Worm (Caenorhabditis elegans) whole organism, L4 larva: Measurements from ENCODE around the gene nono-1.

Source experiments
- D1046.2 ChIP-seq: fragments of 200-800 bp; sonication (Bioruptor generic); IDR thresholded peaks from 2 replicates; pipeline ENCODE4 v1.3.6; 2022; ENCODE audit warnings: missing genetic modification characterization, missing compliant biosample characterization
- F10B5.3 ChIP-seq: sonication (generic microtip); optimal IDR thresholded peaks from 2 replicates; lab custom pipeline; 2016; ENCODE audit warnings: mild to moderate bottlenecking, missing genetic modification characterization, missing compliant biosample characterization
- F49E8.2 ChIP-seq: sonication (generic microtip); optimal IDR thresholded peaks from 2 replicates; lab custom pipeline; 2016; ENCODE audit warnings: missing compliant biosample characterization, mild to moderate bottlenecking, missing genetic modification characterization, borderline replicate concordance
- Y48G9A.11 ChIP-seq: fragments of 200-800 bp; sonication (Bioruptor generic); IDR thresholded peaks from 2 replicates; pipeline ENCODE4 v1.3.6; 2022; ENCODE audit warnings: missing genetic modification reagents, missing genetic modification characterization, missing compliant biosample characterization
- ZK337.2 ChIP-seq: fragments of 200-800 bp; sonication (Bioruptor generic); IDR thresholded peaks from 2 replicates; pipeline ENCODE4 v1.3.6; 2022; ENCODE audit warnings: missing genetic modification reagents, missing genetic modification characterization, missing compliant biosample characterization
- ZK546.5 ChIP-seq, 2 experiments: sonication (generic microtip); optimal IDR thresholded peaks; 2 replicates each; lab custom pipeline; 2017; ENCODE audit warnings: missing biosample characterization in 2 of 2, missing genetic modification characterization in 2 of 2
- aly-2 ChIP-seq: sonication (generic microtip); optimal IDR thresholded peaks from 2 replicates; lab custom pipeline; 2018; ENCODE audit warnings: missing biosample characterization, missing genetic modification characterization
- ama-1 ChIP-seq: fragments of 150-350 bp; optimal IDR thresholded peaks from 2 replicates; lab custom pipeline; 2014; ENCODE audit warnings: inconsistent platforms, mixed read lengths
- arid-1 ChIP-seq: fragments of 200-800 bp; sonication (Bioruptor generic); conservative IDR thresholded peaks from 2 replicates; pipeline ENCODE4 v1.3.6; 2022; ENCODE audit warnings: missing genetic modification reagents, missing genetic modification characterization, missing compliant biosample characterization
- attf-4 ChIP-seq: sonication (generic microtip); optimal IDR thresholded peaks from 3 replicates; lab custom pipeline; 2017; ENCODE audit warnings: missing biosample characterization, missing genetic modification characterization
- ceh-28 ChIP-seq: fragments of 150-350 bp; optimal IDR thresholded peaks from 2 replicates; lab custom pipeline; 2014; ENCODE audit warnings: missing biosample characterization, missing genetic modification reagents, missing genetic modification characterization
- ceh-32 ChIP-seq: sonication (generic microtip); optimal IDR thresholded peaks from 2 replicates; lab custom pipeline; 2016; ENCODE audit warnings: mild to moderate bottlenecking, missing genetic modification characterization, missing compliant biosample characterization; ENCODE audit not compliant: poor library complexity
- ceh-82 ChIP-seq: sonication (generic microtip); optimal IDR thresholded peaks from 2 replicates; lab custom pipeline; 2017; ENCODE audit warnings: missing biosample characterization, missing genetic modification characterization
- ces-1 ChIP-seq: fragments of 150-350 bp; sonication (generic microtip); optimal IDR thresholded peaks from 4 replicates; lab custom pipeline; 2014; ENCODE audit warnings: missing biosample characterization, missing genetic modification reagents, missing genetic modification characterization
- cey-2 ChIP-seq: sonication (generic microtip); optimal IDR thresholded peaks from 3 replicates; lab custom pipeline; 2017; ENCODE audit warnings: missing genetic modification characterization, mild to moderate bottlenecking, missing compliant biosample characterization, antibody characterized with exemption, borderline replicate concordance; ENCODE audit not compliant: insufficient read depth
- ctbp-1 ChIP-seq: fragments of 200-800 bp; sonication (Bioruptor generic); IDR thresholded peaks from 2 replicates; pipeline ENCODE4 v1.3.6; 2022; ENCODE audit warnings: missing genetic modification reagents, missing genetic modification characterization, missing compliant biosample characterization
- daf-12 ChIP-seq: fragments of 150-350 bp; optimal IDR thresholded peaks from 2 replicates; lab custom pipeline; 2014; ENCODE audit warnings: missing biosample characterization, missing genetic modification reagents, missing genetic modification characterization
- dmd-8 ChIP-seq: fragments of 200-800 bp; sonication (Bioruptor generic); IDR thresholded peaks from 2 replicates; pipeline ENCODE4 v1.3.6; 2022; ENCODE audit warnings: missing genetic modification characterization, missing compliant biosample characterization
- dmd-9 ChIP-seq: fragments of 200-800 bp; sonication (Bioruptor generic); IDR thresholded peaks from 2 replicates; pipeline ENCODE4 v1.3.6; 2022; ENCODE audit warnings: missing genetic modification reagents, missing genetic modification characterization, missing compliant biosample characterization
- egl-43 ChIP-seq: fragments of 200-800 bp; sonication (Bioruptor generic); IDR thresholded peaks from 2 replicates; pipeline ENCODE4 v1.3.6; 2022; ENCODE audit warnings: missing genetic modification reagents, missing genetic modification characterization, missing compliant biosample characterization
- fkh-10 ChIP-seq: fragments of 150-350 bp; optimal IDR thresholded peaks from 2 replicates; lab custom pipeline; 2014; ENCODE audit warnings: missing biosample characterization, missing genetic modification reagents, missing genetic modification characterization
- hlh-30 ChIP-seq: sonication (generic microtip); optimal IDR thresholded peaks from 2 replicates; lab custom pipeline; 2017; ENCODE audit warnings: antibody characterized with exemption, mild to moderate bottlenecking, missing genetic modification characterization, missing compliant biosample characterization; ENCODE audit not compliant: insufficient read depth
- lim-7 ChIP-seq: fragments of 200-800 bp; sonication (Bioruptor generic); IDR thresholded peaks from 2 replicates; pipeline ENCODE4 v1.3.6; 2022; ENCODE audit warnings: missing genetic modification characterization, missing compliant biosample characterization
- lin-15B ChIP-seq: fragments of 150-350 bp; sonication (generic microtip); optimal IDR thresholded peaks from 3 replicates; lab custom pipeline; 2014; ENCODE audit warnings: missing biosample characterization, missing genetic modification characterization
- lin-38 ChIP-seq: fragments of 200-800 bp; sonication (Bioruptor generic); IDR thresholded peaks from 2 replicates; pipeline ENCODE4 v1.3.6; 2022; ENCODE audit warnings: missing genetic modification reagents, missing genetic modification characterization, missing compliant biosample characterization
- lir-3 ChIP-seq: sonication (generic microtip); optimal IDR thresholded peaks from 2 replicates; lab custom pipeline; 2016; ENCODE audit warnings: mild to moderate bottlenecking, missing genetic modification characterization, missing compliant biosample characterization
- lsy-2 ChIP-seq, 2 experiments: fragments of 150-350 bp in 1 of 2; sonication (generic microtip) in 1 of 2; optimal IDR thresholded peaks; 2 replicates each; lab custom pipeline; 2014 to 2017; ENCODE audit warnings: missing biosample characterization in 2 of 2, missing genetic modification characterization in 2 of 2
- mdl-1 ChIP-seq, 2 experiments: fragments of 150-350 bp in 1 of 2; sonication (generic microtip) in 1 of 2; optimal IDR thresholded peaks; 2 replicates each; lab custom pipeline; 2014 to 2017; ENCODE audit warnings: missing biosample characterization in 2 of 2, missing genetic modification characterization in 2 of 2
- mdt-29 ChIP-seq: fragments of 200-800 bp; sonication (Bioruptor generic); IDR thresholded peaks from 2 replicates; pipeline ENCODE4 v1.3.6; 2022; ENCODE audit warnings: missing genetic modification reagents, missing genetic modification characterization, missing compliant biosample characterization
- mes-2 ChIP-seq: sonication (generic microtip); optimal IDR thresholded peaks from 2 replicates; lab custom pipeline; 2016; ENCODE audit warnings: missing genotype, mild to moderate bottlenecking, missing genetic modification characterization, missing compliant biosample characterization; ENCODE audit not compliant: poor library complexity, severe bottlenecking
- nhr-10 ChIP-seq: fragments of 150-350 bp; optimal IDR thresholded peaks from 2 replicates; lab custom pipeline; 2014; ENCODE audit warnings: missing biosample characterization, missing genetic modification characterization
- nhr-102 ChIP-seq: sonication (generic microtip); optimal IDR thresholded peaks from 2 replicates; lab custom pipeline; 2016; ENCODE audit warnings: mild to moderate bottlenecking, missing genetic modification characterization, moderate library complexity, missing compliant biosample characterization
- nhr-11 ChIP-seq: fragments of 150-350 bp; optimal IDR thresholded peaks from 2 replicates; lab custom pipeline; 2014; ENCODE audit warnings: missing biosample characterization, missing genetic modification characterization
- nhr-111 ChIP-seq: fragments of 200-800 bp; sonication (Bioruptor generic); optimal IDR thresholded peaks from 2 replicates; lab custom pipeline; 2018; ENCODE audit warnings: mild to moderate bottlenecking, missing genetic modification characterization, missing compliant biosample characterization
- nhr-237 ChIP-seq: sonication (generic microtip); optimal IDR thresholded peaks from 2 replicates; lab custom pipeline; 2017; ENCODE audit warnings: missing biosample characterization, missing genetic modification characterization
- nhr-25 ChIP-seq: sonication (generic microtip); optimal IDR thresholded peaks from 2 replicates; lab custom pipeline; 2017; ENCODE audit warnings: missing genetic modification characterization, mild to moderate bottlenecking, missing compliant biosample characterization, antibody characterized with exemption, moderate library complexity, borderline replicate concordance; ENCODE audit not compliant: insufficient read depth
- nhr-48 ChIP-seq: sonication (generic microtip); optimal IDR thresholded peaks from 2 replicates; lab custom pipeline; 2016; ENCODE audit warnings: mild to moderate bottlenecking, missing genetic modification characterization, missing compliant biosample characterization
- nhr-76 ChIP-seq: fragments of 150-350 bp; optimal IDR thresholded peaks from 2 replicates; lab custom pipeline; 2014; ENCODE audit warnings: missing biosample characterization, missing genetic modification characterization
- nhr-77 ChIP-seq: fragments of 150-350 bp; optimal IDR thresholded peaks from 2 replicates; lab custom pipeline; 2014; ENCODE audit warnings: missing biosample characterization, missing genetic modification characterization
- saeg-2 ChIP-seq: fragments of 200-800 bp; sonication (Bioruptor generic); IDR thresholded peaks from 2 replicates; pipeline ENCODE4 v1.3.6; 2022; ENCODE audit warnings: missing genetic modification reagents, missing genetic modification characterization, missing compliant biosample characterization
- skn-1 ChIP-seq: fragments of 150-350 bp; optimal IDR thresholded peaks from 2 replicates; lab custom pipeline; 2014; ENCODE audit warnings: missing biosample characterization, missing genetic modification characterization
- snpc-4 ChIP-seq: fragments of 150-350 bp; optimal IDR thresholded peaks from 2 replicates; lab custom pipeline; 2014; ENCODE audit warnings: missing biosample characterization, missing genetic modification characterization
- spr-1 ChIP-seq: sonication (generic microtip); optimal IDR thresholded peaks from 2 replicates; lab custom pipeline; 2016; ENCODE audit warnings: mild to moderate bottlenecking, missing genetic modification characterization, missing compliant biosample characterization
- tag-97 ChIP-seq: fragments of 200-800 bp; sonication (Bioruptor generic); IDR thresholded peaks from 2 replicates; pipeline ENCODE4 v1.3.6; 2022; ENCODE audit warnings: missing genetic modification characterization, missing compliant biosample characterization
- tra-1 ChIP-seq: fragments of 200-800 bp; sonication (Bioruptor generic); IDR thresholded peaks from 2 replicates; pipeline ENCODE4 v1.3.6; 2022; ENCODE audit warnings: missing genetic modification reagents, missing genetic modification characterization, missing compliant biosample characterization
- unc-39 ChIP-seq: sonication (generic microtip); optimal IDR thresholded peaks from 2 replicates; lab custom pipeline; 2017; ENCODE audit warnings: missing biosample characterization, missing genetic modification characterization
- unc-62 ChIP-seq, 3 experiments: fragments of 150-350 bp in 1 of 3; sonication (generic microtip); optimal IDR thresholded peaks in 2 of 3; peaks in 1 of 3; 1 replicate in 1 of 3; 2 replicates in 2 of 3; lab custom pipeline; 2014 to 2017; ENCODE audit warnings: missing biosample characterization in 3 of 3, missing genetic modification characterization in 3 of 3, missing genetic modification reagents in 3 of 3, missing genotype in 1 of 3
- ztf-11 ChIP-seq: fragments of 150-350 bp; optimal IDR thresholded peaks from 2 replicates; lab custom pipeline; 2014; ENCODE audit warnings: missing biosample characterization, missing genetic modification characterization
- ztf-7 ChIP-seq: fragments of 150-350 bp; optimal IDR thresholded peaks from 2 replicates; lab custom pipeline; 2014; ENCODE audit warnings: missing biosample characterization, missing genetic modification characterization

The nono-1 gene

DNA sequence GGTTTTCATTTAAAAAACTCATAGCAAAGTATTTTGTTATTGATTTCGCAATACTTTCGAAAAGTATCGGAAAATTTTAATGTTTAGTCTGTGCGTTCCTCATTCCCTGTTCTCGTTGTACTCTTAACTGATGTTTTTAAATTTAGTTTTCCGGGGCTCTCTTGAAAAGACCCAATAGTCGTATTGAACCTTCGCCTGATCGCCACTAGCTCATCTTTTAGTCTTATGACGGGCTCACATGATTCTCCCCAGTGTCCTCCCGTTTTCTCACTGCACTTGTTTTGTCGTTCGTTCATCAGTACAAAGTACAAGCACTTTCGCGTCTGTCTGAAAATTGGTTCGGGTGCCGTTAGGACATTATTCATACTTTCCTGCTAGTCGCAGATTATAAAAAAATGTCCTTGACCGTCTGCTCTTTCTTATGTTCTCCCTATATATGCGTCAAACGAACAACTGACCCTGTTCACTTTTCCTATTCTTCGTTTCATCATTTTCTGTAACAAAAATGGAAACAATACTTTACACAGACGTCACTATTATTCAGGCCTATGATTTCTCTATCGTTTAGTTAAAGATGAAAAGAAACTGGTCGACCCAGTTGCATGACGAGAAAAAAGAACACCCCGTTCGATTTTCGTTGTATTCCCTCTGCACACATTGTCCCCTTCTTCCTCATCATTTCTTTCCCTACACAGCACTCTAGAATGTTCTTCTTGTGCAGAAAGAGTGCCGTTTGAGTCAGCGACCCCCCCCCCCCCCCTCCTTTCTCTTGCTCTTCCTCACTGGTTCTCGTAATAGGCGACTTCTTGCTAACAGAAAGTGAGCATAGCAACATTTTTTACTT is 18.4 kb downstream of the nono-1 start, which contains the start of gene ubq-1 (continued):
- TF ChIP-seq nhr-77 (tag; lab: Kevin White, UChicago) (no peak), unc-62 (GFP tag; optimal IDR thresholded peaks at IDR 0.05 in 1 of 2; lab: Kevin White, UChicago) (peak in 1 of 2 experiments; percentile 96), unc-62 (tag; optimal IDR thresholded peaks at IDR 0.05; lab: Kevin White, UChicago) (no peak), nhr-48 (no peak), lim-7 (GFP tag; lab: Robert Waterston, UW) (0 out of 2 replicates have a peak, but pooled peaks have one; percentile 42), ceh-32 (tag; lab: Kevin White, UChicago) (no peak), dmd-8 (GFP tag; lab: Robert Waterston, UW) (no peak), mes-2 (tag; lab: Kevin White, UChicago) (peak; percentile 10), egl-43 (peak; percentile 37; the same call in 1 of the 2 replicates), ztf-7 (tag; lab: Kevin White, UChicago) (peak; percentile 12), spr-1 (no peak), Y48G9A.11 (GFP tag; lab: Robert Waterston, UW) (no peak), skn-1 (tag; lab: Kevin White, UChicago) (no peak), F10B5.3 (tag; lab: Kevin White, UChicago) (no peak), dmd-9 (no peak; the same call in 1 of the 2 replicates), ctbp-1 (GFP tag; lab: Robert Waterston, UW) (peak; percentile 51), nhr-76 (tag; lab: Kevin White, UChicago) (no peak), lin-38 (no peak), nhr-111 (GFP tag; lab: Kevin White, UChicago) (no peak), fkh-10 (no peak), tag-97 (GFP tag; lab: Robert Waterston, UW) (no peak), hlh-30 (tag; lab: Kevin White, UChicago) (peak; percentile 92), unc-39 (no peak), ZK546.5 (tag; optimal IDR thresholded peaks at IDR 0.05; lab: Kevin White, UChicago) (no peak), ces-1 (GFP tag; lab: Kevin White, UChicago) (no peak), lir-3 (tag; lab: Kevin White, UChicago) (no peak), nhr-10 (tag; lab: Kevin White, UChicago) (no peak), F49E8.2 (tag; lab: Kevin White, UChicago) (no peak), daf-12 (no peak), arid-1 (GFP tag; lab: Robert Waterston, UW) (0 out of 2 replicates have a peak, but pooled peaks have one; percentile 3), lin-15B (tag; lab: Kevin White, UChicago) (no peak), mdl-1 (tag; optimal IDR thresholded peaks at IDR 0.05; lab: Kevin White, UChicago) (no peak), ama-1 (no peak), snpc-4 (tag; lab: Kevin White, UChicago) (no peak), ceh-82 (tag; lab: Kevin White, UChicago) (no peak), nhr-11 (no peak), cey-2 (tag; lab: Kevin White, UChicago) (no peak), nhr-25 (tag; lab: Kevin White, UChicago) (no peak), mdt-29 (no peak), ZK337.2 (no peak), ceh-28 (tag; lab: Kevin White, UChicago) (no peak), lsy-2 (tag; optimal IDR thresholded peaks at IDR 0.05; lab: Kevin White, UChicago) (no peak), tra-1 (no peak), nhr-102 (tag; lab: Kevin White, UChicago) (no peak), attf-4 (tag; lab: Kevin White, UChicago) (no peak), aly-2 (tag; lab: Kevin White, UChicago) (no peak), nhr-237 (no peak), ztf-11 (tag; lab: Kevin White, UChicago) (no peak), saeg-2 (GFP tag; lab: Robert Waterston, UW) (no peak), D1046.2 (GFP tag; lab: Robert Waterston, UW) (no peak)
